Fruit fly (Drosophila melanogaster): ENCODE measurements around the gene CG14075.
A peak's percentile ranks its signal among the peaks of the same experiment; 100 is the strongest.

The CG14075 gene

DNA sequence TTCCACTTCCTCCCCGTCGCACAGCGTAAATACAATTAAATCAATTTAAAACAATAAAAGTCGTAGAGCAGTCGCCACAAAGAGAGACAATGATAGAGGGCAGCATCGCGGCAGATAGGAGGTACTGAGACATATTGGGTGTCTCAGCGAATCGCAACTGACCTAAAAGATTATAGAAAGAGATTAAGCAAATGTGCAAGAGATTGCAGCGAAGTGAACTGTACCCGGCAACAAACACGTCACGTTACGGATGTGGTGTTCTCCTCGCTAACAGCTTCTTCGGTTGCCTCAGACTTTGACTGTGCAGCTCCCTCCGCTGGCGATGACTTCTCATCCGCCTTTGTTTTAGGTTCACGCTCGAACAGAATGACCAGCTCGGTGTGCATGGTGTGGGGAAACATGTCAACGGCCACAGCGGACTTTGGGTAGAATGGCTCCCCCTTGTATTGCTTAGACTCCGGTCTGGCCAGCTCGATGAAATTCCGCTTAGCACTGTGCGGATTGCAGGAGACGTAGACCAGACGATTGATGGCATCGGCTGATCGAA is 13.6 kb downstream of the CG14075 start (continued):
- TF ChIP-seq cwo (GFP tag; optimal IDR thresholded peaks at IDR 0.05) (peak; percentile 25), zfh2 (GFP tag; optimal IDR thresholded peaks at IDR 0.05) (no peak), cad (GFP tag; optimal IDR thresholded peaks at IDR 0.05) (no peak), CG7357 (GFP tag; IDR thresholded peaks at IDR 0.05) (no peak), Camta (GFP tag; optimal IDR thresholded peaks at IDR 0.05) (no peak), bab2 (GFP tag; optimal IDR thresholded peaks at IDR 0.05) (no peak), gro (GFP tag; optimal IDR thresholded peaks at IDR 0.05) (no peak), vnd (GFP tag; IDR thresholded peaks at IDR 0.05; ENCODE audit: partially characterized antibody) (no peak), Eip74EF (GFP tag; optimal IDR thresholded peaks at IDR 0.05) (peak in 1 of 2 experiments; percentile 89), CG9817 (tag; optimal IDR thresholded peaks at IDR 0.05) (no peak), nom (GFP tag; optimal IDR thresholded peaks at IDR 0.05) (peak; percentile 19), Dref (GFP tag; IDR thresholded peaks at IDR 0.05) (no peak), ATbp (GFP tag; optimal IDR thresholded peaks at IDR 0.05) (peak; percentile 24), CG8765 (GFP tag; IDR thresholded peaks at IDR 0.05) (no peak), Scr (GFP tag; IDR thresholded peaks at IDR 0.05; ENCODE audit: partially characterized antibody) (no peak), CG32772 (GFP tag; IDR thresholded peaks at IDR 0.05) (no peak), CG1529 (GFP tag; optimal IDR thresholded peaks at IDR 0.05) (no peak)

DNA sequence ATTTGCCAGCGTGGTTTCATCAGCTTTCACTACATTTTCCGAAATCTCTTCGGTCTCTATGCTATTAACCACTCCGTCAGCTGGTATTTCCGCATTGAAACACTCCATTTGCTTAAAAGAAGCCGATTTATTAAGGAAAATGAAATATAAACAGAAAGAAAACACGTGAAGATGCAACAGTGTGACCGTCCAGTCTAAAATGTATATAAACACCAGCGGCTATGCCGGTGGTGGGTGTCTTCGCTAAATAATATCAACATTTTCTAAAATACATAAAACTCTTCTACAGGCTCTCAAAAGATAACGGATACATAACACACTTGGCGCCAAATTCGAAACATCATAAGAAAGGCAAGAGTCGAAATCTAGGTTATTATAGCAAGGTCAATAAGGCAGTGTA is 15.7 kb downstream of the CG14075 start, which contains the start of gene CG3808:
TSS of gene CG3808 (minus strand) at position 196 of the 400 bp plus-strand sequence.
- TF ChIP-seq ERR (GFP tag; optimal IDR thresholded peaks at IDR 0.05) (peak; percentile 20), fd96Cb (tag; optimal IDR thresholded peaks at IDR 0.05) (no peak), Lhr (GFP tag; optimal IDR thresholded peaks at IDR 0.05) (peak; percentile 88), CG12299 (tag; optimal IDR thresholded peaks at IDR 0.05) (no peak), Bteb2 (GFP tag; optimal IDR thresholded peaks at IDR 0.05) (peak; percentile 14), chm (GFP tag; IDR thresholded peaks at IDR 0.05) (0 out of 2 replicates have a peak, but pooled peaks have one; percentile 24), sug (tag; optimal IDR thresholded peaks at IDR 0.05) (peak; percentile 59), Myb (GFP tag; optimal IDR thresholded peaks at IDR 0.05) (peak; percentile 67), nau (GFP tag; optimal IDR thresholded peaks at IDR 0.05) (no peak), Doc3 (GFP tag; IDR thresholded peaks at IDR 0.05; ENCODE audit: partially characterized antibody) (no peak), crc (GFP tag; optimal IDR thresholded peaks at IDR 0.05) (no peak), Adf1 (GFP tag; IDR thresholded peaks at IDR 0.05) (no peak; the same call in 1 of the 2 replicates), C15 (GFP tag; IDR thresholded peaks at IDR 0.05) (no peak), luna (GFP tag; optimal IDR thresholded peaks at IDR 0.05) (no peak), twi (tag; optimal IDR thresholded peaks at IDR 0.05) (peak; percentile 9), CG10366 (GFP tag; IDR thresholded peaks at IDR 0.05) (no peak), org-1 (GFP tag; optimal IDR thresholded peaks at IDR 0.05) (no peak), CG7357 (GFP tag; IDR thresholded peaks at IDR 0.05) (no peak), CG1603 (tag; optimal IDR thresholded peaks at IDR 0.05) (peak; percentile 74), CG14710 (tag; optimal IDR thresholded peaks at IDR 0.05) (peak; percentile 59), H2.0 (GFP tag; IDR thresholded peaks at IDR 0.05) (no peak), CG17912 (GFP tag; optimal IDR thresholded peaks at IDR 0.05) (no peak), p53 (GFP tag; optimal IDR thresholded peaks at IDR 0.05) (peak; percentile 67), kah (GFP tag; optimal IDR thresholded peaks at IDR 0.05) (no peak), Dad (GFP tag; optimal IDR thresholded peaks at IDR 0.05) (peak; percentile 21), CG10209 (GFP tag; optimal IDR thresholded peaks at IDR 0.05) (no peak), dati (GFP tag; IDR thresholded peaks at IDR 0.05) (no peak), CG18011 (GFP tag; optimal IDR thresholded peaks at IDR 0.05) (peak; percentile 100), HLHmδ (GFP tag; optimal IDR thresholded peaks at IDR 0.05) (no peak), CG4404 (GFP tag; IDR thresholded peaks at IDR 0.05) (no peak), eyg (GFP tag; optimal IDR thresholded peaks at IDR 0.05) (peak; percentile 9), ara (GFP tag; IDR thresholded peaks at IDR 0.05) (0 out of 2 replicates have a peak, but pooled peaks have one; percentile 15), ro (GFP tag; IDR thresholded peaks at IDR 0.05) (no peak), usp (GFP tag; optimal IDR thresholded peaks at IDR 0.05) (no peak), odd (GFP tag; optimal IDR thresholded peaks at IDR 0.05) (no peak)
